Fruit fly (Drosophila melanogaster): ENCODE data around the gene drd.

The drd gene

dm6 chrX:15138994-15139863 lies 13.7 kb downstream of the drd start, which contains the start of gene RpL37-1 (continued):
- TF ChIP-seq chn (GFP tag; optimal IDR thresholded peaks at IDR 0.05): peak; percentile 41
- peak; percentile 79 for TF ChIP-seq Dll (GFP tag; IDR thresholded peaks at IDR 0.05; ENCODE audit: partially characterized antibody)
- TF ChIP-seq CG4282 (GFP tag; optimal IDR thresholded peaks at IDR 0.05): peak; percentile 48
- TF ChIP-seq NfI (GFP tag; optimal IDR thresholded peaks at IDR 0.05): peak; percentile 76
- peak; percentile 56; the same call in 1 of the 3 replicates for TF ChIP-seq so (GFP tag; IDR thresholded peaks at IDR 0.05)
- TF ChIP-seq Sry-β (GFP tag; optimal IDR thresholded peaks at IDR 0.05): peak; percentile 18
- no peak for TF ChIP-seq Hr3 (GFP tag; optimal IDR thresholded peaks at IDR 0.05)
- TF ChIP-seq kni (GFP tag; optimal IDR thresholded peaks at IDR 0.05): peak; percentile 51
- TF ChIP-seq Eip74EF (GFP tag; optimal IDR thresholded peaks at IDR 0.05): peak in 1 of 2 experiments; percentile 29
- peak; percentile 29 for TF ChIP-seq gcm2 (GFP tag; optimal IDR thresholded peaks at IDR 0.05)
- peak; percentile 5 for TF ChIP-seq cato (GFP tag; optimal IDR thresholded peaks at IDR 0.05; ENCODE audit: borderline replicate concordance)
- TF ChIP-seq H15 (GFP tag; IDR thresholded peaks at IDR 0.05): peak; percentile 61; the same call in 2 of the 3 replicates
- TF ChIP-seq exex (tag; optimal IDR thresholded peaks at IDR 0.05): no peak
- TF ChIP-seq Dbx (GFP tag; IDR thresholded peaks at IDR 0.05): peak; percentile 67; the same call in 2 of the 3 replicates
- peak; percentile 69 for TF ChIP-seq CG10209 (GFP tag; optimal IDR thresholded peaks at IDR 0.05)
- TF ChIP-seq Vsx1 (GFP tag; optimal IDR thresholded peaks at IDR 0.05): peak; percentile 56
- TF ChIP-seq lbe (GFP tag; optimal IDR thresholded peaks at IDR 0.05): no peak
- peak; percentile 60 for TF ChIP-seq HLH54F (GFP tag; optimal IDR thresholded peaks at IDR 0.05)
- TF ChIP-seq Blimp-1 (GFP tag; optimal IDR thresholded peaks at IDR 0.05): peak; percentile 45
- peak; percentile 4; the same call in 1 of the 3 replicates for TF ChIP-seq CG17361 (GFP tag; IDR thresholded peaks at IDR 0.05)
- TF ChIP-seq CG12659 (GFP tag; optimal IDR thresholded peaks at IDR 0.05): peak; percentile 90
- TF ChIP-seq da (GFP tag; optimal IDR thresholded peaks at IDR 0.05): peak; percentile 45
- peak; percentile 68 for TF ChIP-seq CG11398 (GFP tag; optimal IDR thresholded peaks at IDR 0.05)
- TF ChIP-seq lola (GFP tag; optimal IDR thresholded peaks at IDR 0.05): peak in 1 of 3 experiments; percentile 41
- TF ChIP-seq NK7.1 (GFP tag; optimal IDR thresholded peaks at IDR 0.05): no peak
- peak; percentile 97 for TF ChIP-seq Med (GFP tag)
- peak; percentile 54 for TF ChIP-seq salm (tag; optimal IDR thresholded peaks at IDR 0.05)
- 0 out of 2 replicates have a peak, but pooled peaks have one; percentile 39 for TF ChIP-seq wdn (GFP tag; IDR thresholded peaks at IDR 0.05)
- TF ChIP-seq CG17328 (GFP tag; IDR thresholded peaks at IDR 0.05): peak; percentile 72
- TF ChIP-seq CG5245 (GFP tag; optimal IDR thresholded peaks at IDR 0.05): peak; percentile 32
- peak; percentile 39 for TF ChIP-seq crc (GFP tag; optimal IDR thresholded peaks at IDR 0.05)
- TF ChIP-seq gro (GFP tag; optimal IDR thresholded peaks at IDR 0.05): peak; percentile 52
- peak; percentile 84 for TF ChIP-seq sob (GFP tag; IDR thresholded peaks at IDR 0.05)
- TF ChIP-seq CG30020 (tag; optimal IDR thresholded peaks at IDR 0.05): peak; percentile 25
- peak; percentile 24 for TF ChIP-seq CG2875 (GFP tag; optimal IDR thresholded peaks at IDR 0.05)
- TF ChIP-seq CG8478 (optimal IDR thresholded peaks at IDR 0.05): no peak
- TF ChIP-seq scrt (GFP tag; optimal IDR thresholded peaks at IDR 0.05): peak; percentile 70
- TF ChIP-seq CG7987 (GFP tag; optimal IDR thresholded peaks at IDR 0.05): peak; percentile 73
- TF ChIP-seq Rfx (GFP tag; IDR thresholded peaks at IDR 0.05): peak; percentile 86
- TF ChIP-seq CG3407 (GFP tag; optimal IDR thresholded peaks at IDR 0.05): peak; percentile 52
- peak; percentile 68 for TF ChIP-seq ase (GFP tag; IDR thresholded peaks at IDR 0.05)
- TF ChIP-seq CG13775 (GFP tag; optimal IDR thresholded peaks at IDR 0.05): peak; percentile 84
- peak; percentile 71 for TF ChIP-seq lilli (GFP tag; optimal IDR thresholded peaks at IDR 0.05)
- TF ChIP-seq Oli (tag; optimal IDR thresholded peaks at IDR 0.05): no peak
- TF ChIP-seq Lim3 (GFP tag; IDR thresholded peaks at IDR 0.05): no peak
- no peak for TF ChIP-seq grn (GFP tag; optimal IDR thresholded peaks at IDR 0.05)
- no peak for TF ChIP-seq tap (tag; optimal IDR thresholded peaks at IDR 0.05)
- peak; percentile 98 for TF ChIP-seq Sin3A (optimal IDR thresholded peaks at IDR 0.05)
- TF ChIP-seq CG13624 (GFP tag; optimal IDR thresholded peaks at IDR 0.05): peak; percentile 61
